Worm (Caenorhabditis elegans): Measurements from ENCODE around the gene Y81B9A.2.

ce11 chrX:9228441-9228840, 44.5 kb downstream of the Y81B9A.2 start:
- no peak for TF ChIP-seq pha-4 (tag; optimal IDR thresholded peaks at IDR 0.05)
- TF ChIP-seq hlh-13 (GFP tag; optimal IDR thresholded peaks at IDR 0.05) = no peak
- no peak for TF ChIP-seq tbx-2 (tag; optimal IDR thresholded peaks at IDR 0.05)
- no peak for TF ChIP-seq hlh-8 (tag; optimal IDR thresholded peaks at IDR 0.05)
